Fruit fly (Drosophila melanogaster): ENCODE measurements around the gene CG31815.

The CG31815 gene

dm6 chr2L:16591934-16592333 is 13.7 kb upstream of the CG31815 start:
- TF ChIP-seq aop (GFP tag; IDR thresholded peaks at IDR 0.05), result no peak
- TF ChIP-seq CG3407 (GFP tag; optimal IDR thresholded peaks at IDR 0.05), result peak; percentile 53
- TF ChIP-seq CG7271 (tag; optimal IDR thresholded peaks at IDR 0.05), result no peak
- no peak for TF ChIP-seq CG12104 (GFP tag; optimal IDR thresholded peaks at IDR 0.05)
- TF ChIP-seq pros (GFP tag; optimal IDR thresholded peaks at IDR 0.05), result no peak
- no peak; the same call in 2 of the 3 replicates for TF ChIP-seq CG34422 (GFP tag; IDR thresholded peaks at IDR 0.05)
- TF ChIP-seq CG15269 (tag; optimal IDR thresholded peaks at IDR 0.05), result no peak
- no peak for TF ChIP-seq CG11456 (GFP tag; IDR thresholded peaks at IDR 0.05)
- TF ChIP-seq Dek (tag; optimal IDR thresholded peaks at IDR 0.05), result peak; percentile 31
- TF ChIP-seq CG2712 (tag; optimal IDR thresholded peaks at IDR 0.05), result peak; percentile 70
- no peak for TF ChIP-seq CG31224 (GFP tag; IDR thresholded peaks at IDR 0.05)
- TF ChIP-seq Lpt (GFP tag; optimal IDR thresholded peaks at IDR 0.05), result no peak
- TF ChIP-seq sob (GFP tag; IDR thresholded peaks at IDR 0.05), result no peak
- no peak for TF ChIP-seq luna (GFP tag; optimal IDR thresholded peaks at IDR 0.05)
- TF ChIP-seq CG2202 (tag; optimal IDR thresholded peaks at IDR 0.05), result peak; percentile 27
- TF ChIP-seq croc (GFP tag; conservative IDR thresholded peaks at IDR 0.05), result peak; percentile 31; the same call in 2 of the 3 replicates
- TF ChIP-seq CG30403 (GFP tag; optimal IDR thresholded peaks at IDR 0.05), result peak; percentile 33
- peak; percentile 51 for TF ChIP-seq CG7839 (tag; optimal IDR thresholded peaks at IDR 0.05)
- no peak for TF ChIP-seq Dref (GFP tag; IDR thresholded peaks at IDR 0.05)
- TF ChIP-seq CG30020 (tag; optimal IDR thresholded peaks at IDR 0.05), result no peak
- TF ChIP-seq cwo (GFP tag; optimal IDR thresholded peaks at IDR 0.05), result no peak
- no peak for TF ChIP-seq scrt (GFP tag; optimal IDR thresholded peaks at IDR 0.05)
- TF ChIP-seq CG11696 (GFP tag; IDR thresholded peaks at IDR 0.05), result no peak
- TF ChIP-seq CG3847 (GFP tag; IDR thresholded peaks at IDR 0.05), result no peak
- no peak for TF ChIP-seq ac (GFP tag; optimal IDR thresholded peaks at IDR 0.05)
- no peak for TF ChIP-seq CG15479 (GFP tag; optimal IDR thresholded peaks at IDR 0.05)
- TF ChIP-seq CG17361 (GFP tag; IDR thresholded peaks at IDR 0.05), result peak; percentile 42; the same call in 1 of the 3 replicates
- no peak for TF ChIP-seq CG7745 (tag; optimal IDR thresholded peaks at IDR 0.05)
- TF ChIP-seq prd (optimal IDR thresholded peaks at IDR 0.05), result no peak
- peak; percentile 65; the same call in 1 of the 3 replicates for TF ChIP-seq prd (GFP tag; IDR thresholded peaks at IDR 0.05)
- TF ChIP-seq lmd (GFP tag; IDR thresholded peaks at IDR 0.05), result no peak; the same call in 1 of the 2 replicates
- TF ChIP-seq CG10366 (GFP tag; IDR thresholded peaks at IDR 0.05), result 0 out of 2 replicates have a peak, but pooled peaks have one; percentile 31
- TF ChIP-seq slou (GFP tag; optimal IDR thresholded peaks at IDR 0.05), result no peak
- peak in 1 of 2 experiments; percentile 28 for TF ChIP-seq Pdp1 (GFP tag; optimal IDR thresholded peaks at IDR 0.05)
- TF ChIP-seq Nf-YB (GFP tag; optimal IDR thresholded peaks at IDR 0.05), result no peak
- peak; percentile 83 for TF ChIP-seq Blimp-1 (GFP tag; optimal IDR thresholded peaks at IDR 0.05)
- TF ChIP-seq wek (GFP tag; optimal IDR thresholded peaks at IDR 0.05), result no peak
- TF ChIP-seq CG6683 (GFP tag; optimal IDR thresholded peaks at IDR 0.05), result no peak
- no peak for TF ChIP-seq Doc3 (GFP tag; IDR thresholded peaks at IDR 0.05; ENCODE audit: partially characterized antibody)
- TF ChIP-seq Kr (GFP tag; optimal IDR thresholded peaks at IDR 0.05), result no peak
- no peak for TF ChIP-seq repo (GFP tag; optimal IDR thresholded peaks at IDR 0.05)
- no peak for TF ChIP-seq Camta (GFP tag; optimal IDR thresholded peaks at IDR 0.05)
- no peak for TF ChIP-seq odd (GFP tag; optimal IDR thresholded peaks at IDR 0.05)
- TF ChIP-seq Nf-YC (tag; optimal IDR thresholded peaks at IDR 0.05), result no peak
- TF ChIP-seq CG10321 (GFP tag; IDR thresholded peaks at IDR 0.05), result no peak
- peak; percentile 46 for TF ChIP-seq CG6254 (GFP tag; optimal IDR thresholded peaks at IDR 0.05)
- no peak for TF ChIP-seq CG12155 (GFP tag; optimal IDR thresholded peaks at IDR 0.05)
- TF ChIP-seq schlank (tag; optimal IDR thresholded peaks at IDR 0.05), result no peak
- no peak for TF ChIP-seq CG15011 (GFP tag; optimal IDR thresholded peaks at IDR 0.05)
- TF ChIP-seq CG31388 (GFP tag; optimal IDR thresholded peaks at IDR 0.05), result no peak
- no peak for TF ChIP-seq CG12299 (tag; optimal IDR thresholded peaks at IDR 0.05)
